Fruit fly (Drosophila melanogaster) whole organism, embryonic: ENCODE results near the gene CG33969.
A peak's percentile ranks its signal among the peaks of the same experiment; 100 is the strongest.

Source experiments
- Atf-2 ChIP-seq: fragments of 200-800 bp; sonication (Bioruptor generic); optimal IDR thresholded peaks from 2 replicates; lab custom pipeline; 2016; ENCODE audit warnings: missing biosample characterization, missing genetic modification characterization
- Atf3 ChIP-seq: fragments of 200-800 bp; sonication (Bioruptor generic); optimal IDR thresholded peaks from 3 replicates; lab custom pipeline; 2016; ENCODE audit warnings: missing biosample characterization, missing genetic modification characterization
- BEAF-32 ChIP-seq: fragments of 200-800 bp; sonication (Bioruptor generic); optimal IDR thresholded peaks from 3 replicates; lab custom pipeline; 2017; ENCODE audit warnings: missing biosample characterization, missing genetic modification characterization, mild to moderate bottlenecking, moderate library complexity, missing genetic modification reagents
- CG10209 ChIP-seq: fragments of 200-800 bp; sonication (Bioruptor generic); optimal IDR thresholded peaks from 3 replicates; lab custom pipeline; 2017; ENCODE audit warnings: missing biosample characterization, mild to moderate bottlenecking, missing genetic modification characterization, missing genetic modification reagents
- CG10431 ChIP-seq: fragments of 200-800 bp; sonication (Bioruptor generic); optimal IDR thresholded peaks from 3 replicates; lab custom pipeline; 2018; ENCODE audit warnings: missing biosample characterization, mild to moderate bottlenecking, missing genetic modification characterization
- CG10462 ChIP-seq: fragments of 200-800 bp; sonication (Bioruptor generic); optimal IDR thresholded peaks from 2 replicates; lab custom pipeline; 2016; ENCODE audit warnings: missing biosample characterization, missing genetic modification characterization
- CG11085 ChIP-seq: fragments of 200-800 bp; sonication (Bioruptor generic); IDR thresholded peaks from 2 replicates; pipeline ENCODE4 v1.3.6; 2022; ENCODE audit warnings: missing biosample characterization, missing genetic modification characterization
- CG12299 ChIP-seq: fragments of 200-800 bp; sonication (Bioruptor generic); optimal IDR thresholded peaks from 2 replicates; lab custom pipeline; 2018; ENCODE audit warnings: missing biosample characterization, mild to moderate bottlenecking, missing genetic modification characterization
- CG15479 ChIP-seq: fragments of 200-800 bp; sonication (Bioruptor generic); optimal IDR thresholded peaks from 3 replicates; lab custom pipeline; 2019; ENCODE audit warnings: missing biosample characterization, mild to moderate bottlenecking, missing genetic modification characterization, moderate library complexity
- CG15696 ChIP-seq: fragments of 200-800 bp; sonication (Bioruptor generic); optimal IDR thresholded peaks from 2 replicates; lab custom pipeline; 2019; ENCODE audit warnings: missing biosample characterization, mild to moderate bottlenecking, missing genetic modification characterization, moderate library complexity
- CG1602 ChIP-seq: fragments of 200-800 bp; sonication (Bioruptor generic); optimal IDR thresholded peaks from 3 replicates; lab custom pipeline; 2016; ENCODE audit warnings: missing biosample characterization, missing genetic modification characterization
- CG1647 ChIP-seq: fragments of 200-800 bp; sonication (Bioruptor generic); optimal IDR thresholded peaks from 3 replicates; lab custom pipeline; 2016; ENCODE audit warnings: missing biosample characterization, missing genetic modification characterization
- CG17359 ChIP-seq: fragments of 200-800 bp; sonication (Bioruptor generic); optimal IDR thresholded peaks from 3 replicates; lab custom pipeline; 2018; ENCODE audit warnings: missing biosample characterization, mild to moderate bottlenecking, missing genetic modification characterization, moderate library complexity
- CG17829 ChIP-seq: fragments of 200-800 bp; optimal IDR thresholded peaks from 2 replicates; lab custom pipeline; 2019; ENCODE audit warnings: missing biosample characterization, mild to moderate bottlenecking, missing genetic modification characterization, moderate library complexity
- CG3163 ChIP-seq: fragments of 200-800 bp; sonication (Bioruptor generic); optimal IDR thresholded peaks from 3 replicates; lab custom pipeline; 2016; ENCODE audit warnings: missing biosample characterization, missing genetic modification characterization
- CG34224 ChIP-seq: fragments of 200-800 bp; sonication (Bioruptor generic); IDR thresholded peaks from 3 replicates; pipeline ENCODE4 v1.3.6; 2022; ENCODE audit warnings: missing biosample characterization, missing genetic modification characterization; ENCODE audit not compliant: partially characterized antibody
- CG4854 ChIP-seq: fragments of 200-800 bp; sonication (Bioruptor generic); optimal IDR thresholded peaks from 2 replicates; lab custom pipeline; 2016; ENCODE audit warnings: missing biosample characterization, missing genetic modification characterization, inconsistent platforms
- CG6254 ChIP-seq: fragments of 200-800 bp; sonication (Bioruptor generic); optimal IDR thresholded peaks from 3 replicates; lab custom pipeline; 2017; ENCODE audit warnings: mild to moderate bottlenecking, missing biosample characterization, missing genetic modification reagents, missing genetic modification characterization
- CG6683 ChIP-seq: fragments of 200-800 bp; sonication (Bioruptor generic); optimal IDR thresholded peaks from 2 replicates; lab custom pipeline; 2017; ENCODE audit warnings: missing biosample characterization, mild to moderate bottlenecking, missing genetic modification characterization, missing genetic modification reagents
- CG7786 ChIP-seq: fragments of 200-800 bp; sonication (Bioruptor generic); optimal IDR thresholded peaks from 2 replicates; lab custom pipeline; 2016; ENCODE audit warnings: missing biosample characterization, missing genetic modification characterization
- Dp ChIP-seq: fragments of 200-800 bp; sonication (Bioruptor generic); optimal IDR thresholded peaks from 2 replicates; lab custom pipeline; 2018; ENCODE audit warnings: missing biosample characterization, mild to moderate bottlenecking, missing genetic modification characterization, moderate library complexity
- Drgx ChIP-seq: fragments of 200-800 bp; sonication (Bioruptor generic); IDR thresholded peaks from 2 replicates; pipeline ENCODE4 v1.3.6; 2022; ENCODE audit warnings: missing biosample characterization, missing genetic modification characterization
- ERR ChIP-seq: fragments of 200-800 bp; sonication (Bioruptor generic); optimal IDR thresholded peaks from 2 replicates; lab custom pipeline; 2016; ENCODE audit warnings: missing biosample characterization, missing genetic modification characterization
- Ets97D ChIP-seq: fragments of 200-800 bp; sonication (Bioruptor generic); optimal IDR thresholded peaks from 3 replicates; lab custom pipeline; 2016; ENCODE audit warnings: missing biosample characterization, missing genetic modification characterization
- Fer1 ChIP-seq: fragments of 200-800 bp; sonication (Bioruptor generic); optimal IDR thresholded peaks from 2 replicates; lab custom pipeline; 2017; ENCODE audit warnings: missing biosample characterization, mild to moderate bottlenecking, missing genetic modification characterization
- HLH4C ChIP-seq: fragments of 200-800 bp; sonication (Bioruptor generic); IDR thresholded peaks from 3 replicates; pipeline ENCODE4 v1.3.6; 2022; ENCODE audit warnings: missing biosample characterization, missing genetic modification characterization; ENCODE audit not compliant: partially characterized antibody
- HmgZ ChIP-seq: fragments of 200-800 bp; sonication (Bioruptor generic); optimal IDR thresholded peaks from 2 replicates; lab custom pipeline; 2018; ENCODE audit warnings: missing biosample characterization, mild to moderate bottlenecking, missing genetic modification characterization
- MBD-R2 ChIP-seq: fragments of 200-800 bp; sonication (Bioruptor generic); IDR thresholded peaks from 2 replicates; pipeline ENCODE4 v1.3.6; 2022; ENCODE audit warnings: missing biosample characterization, missing genetic modification characterization
- Mad ChIP-seq: fragments of 200-800 bp; sonication (Bioruptor generic); optimal IDR thresholded peaks from 2 replicates; lab custom pipeline; 2016; ENCODE audit warnings: missing biosample characterization, missing genetic modification characterization
- Max ChIP-seq: fragments of 200-800 bp; sonication (Bioruptor generic); optimal IDR thresholded peaks from 2 replicates; lab custom pipeline; 2016; ENCODE audit warnings: missing biosample characterization, mild to moderate bottlenecking, missing genetic modification characterization
- Poxn ChIP-seq: fragments of 200-800 bp; sonication (Bioruptor generic); IDR thresholded peaks from 2 replicates; pipeline ENCODE4 v1.3.6; 2022; ENCODE audit warnings: missing biosample characterization, missing genetic modification characterization
- Sox102F ChIP-seq: fragments of 200-800 bp; sonication (Bioruptor generic); optimal IDR thresholded peaks from 2 replicates; lab custom pipeline; 2018; ENCODE audit warnings: missing biosample characterization, mild to moderate bottlenecking, missing genetic modification characterization, moderate library complexity
- bsh ChIP-seq, 2 experiments: fragments of 200-800 bp; sonication (Bioruptor generic); optimal IDR thresholded peaks; 2 replicates each; lab custom pipeline; 2017 to 2018; ENCODE audit warnings: mild to moderate bottlenecking in 2 of 2, missing biosample characterization in 2 of 2, missing genetic modification characterization in 2 of 2, moderate library complexity in 1 of 2
- chif ChIP-seq, 2 experiments: fragments of 200-800 bp; sonication (Bioruptor generic); optimal IDR thresholded peaks; 3 replicates each; lab custom pipeline; 2016; ENCODE audit warnings: missing biosample characterization in 2 of 2, missing genetic modification characterization in 2 of 2
- ci ChIP-seq: fragments of 200-800 bp; sonication (Bioruptor generic); IDR thresholded peaks from 3 replicates; pipeline ENCODE4 v1.3.6; 2022; ENCODE audit warnings: missing biosample characterization, missing genetic modification characterization
- crp ChIP-seq, 2 experiments: fragments of 200-800 bp; sonication (Bioruptor generic); optimal IDR thresholded peaks; 2 replicates in 1 of 2; 3 replicates in 1 of 2; lab custom pipeline; 2017; ENCODE audit warnings: missing biosample characterization in 2 of 2, missing genetic modification characterization in 2 of 2, mild to moderate bottlenecking in 1 of 2, moderate library complexity in 1 of 2
- fru ChIP-seq: fragments of >200 bp; optimal IDR thresholded peaks from 2 replicates; lab custom pipeline; 2017
- ftz-f1 ChIP-seq: fragments of 200-800 bp; sonication (Bioruptor generic); optimal IDR thresholded peaks from 2 replicates; lab custom pipeline; 2016; ENCODE audit warnings: missing biosample characterization, missing genetic modification characterization
- hth ChIP-seq: fragments of >200 bp; optimal IDR thresholded peaks from 2 replicates; lab custom pipeline; 2017; ENCODE audit warnings: inconsistent platforms
- jigr1 ChIP-seq: fragments of 200-800 bp; sonication (Bioruptor generic); IDR thresholded peaks from 3 replicates; pipeline ENCODE4 v1.3.6; 2022; ENCODE audit warnings: missing biosample characterization, missing genetic modification characterization
- kni ChIP-seq: fragments of 200-800 bp; sonication (Bioruptor generic); optimal IDR thresholded peaks from 3 replicates; lab custom pipeline; 2017; ENCODE audit warnings: mild to moderate bottlenecking, missing biosample characterization, missing genetic modification reagents, missing genetic modification characterization
- nerfin-1 ChIP-seq: fragments of 200-800 bp; sonication (Bioruptor generic); optimal IDR thresholded peaks from 3 replicates; lab custom pipeline; 2019; ENCODE audit warnings: missing biosample characterization, mild to moderate bottlenecking, missing genetic modification characterization, moderate library complexity
- prd ChIP-seq, 3 experiments: fragments of >200 bp in 2 of 3; fragments of 200-800 bp in 1 of 3; sonication (Bioruptor generic) in 1 of 3; optimal IDR thresholded peaks in 2 of 3; IDR thresholded peaks in 1 of 3; 2 replicates in 2 of 3; 3 replicates in 1 of 3; pipeline versions ENCODE4 v1.3.6 to Lab custom; 2017 to 2022; ENCODE audit warnings: missing biosample characterization in 1 of 3, missing genetic modification characterization in 1 of 3
- repo ChIP-seq: fragments of 200-800 bp; sonication (Bioruptor generic); optimal IDR thresholded peaks from 2 replicates; lab custom pipeline; 2016; ENCODE audit warnings: missing biosample characterization, missing genetic modification characterization
- rib ChIP-seq: fragments of 200-800 bp; sonication (Bioruptor generic); IDR thresholded peaks from 2 replicates; pipeline ENCODE4 v1.3.6; 2022; ENCODE audit warnings: missing biosample characterization, missing genetic modification characterization
- tio ChIP-seq: fragments of 200-800 bp; sonication (Bioruptor generic); optimal IDR thresholded peaks from 2 replicates; lab custom pipeline; 2017; ENCODE audit warnings: missing biosample characterization, missing genetic modification characterization, inconsistent platforms
- trem ChIP-seq: fragments of 200-800 bp; optimal IDR thresholded peaks from 3 replicates; lab custom pipeline; 2019; ENCODE audit warnings: missing biosample characterization, mild to moderate bottlenecking, missing genetic modification characterization, moderate library complexity
- vfl ChIP-seq: fragments of 200-800 bp; sonication (Bioruptor generic); optimal IDR thresholded peaks from 2 replicates; lab custom pipeline; 2016; ENCODE audit warnings: missing biosample characterization, missing genetic modification characterization

The CG33969 gene

DNA sequence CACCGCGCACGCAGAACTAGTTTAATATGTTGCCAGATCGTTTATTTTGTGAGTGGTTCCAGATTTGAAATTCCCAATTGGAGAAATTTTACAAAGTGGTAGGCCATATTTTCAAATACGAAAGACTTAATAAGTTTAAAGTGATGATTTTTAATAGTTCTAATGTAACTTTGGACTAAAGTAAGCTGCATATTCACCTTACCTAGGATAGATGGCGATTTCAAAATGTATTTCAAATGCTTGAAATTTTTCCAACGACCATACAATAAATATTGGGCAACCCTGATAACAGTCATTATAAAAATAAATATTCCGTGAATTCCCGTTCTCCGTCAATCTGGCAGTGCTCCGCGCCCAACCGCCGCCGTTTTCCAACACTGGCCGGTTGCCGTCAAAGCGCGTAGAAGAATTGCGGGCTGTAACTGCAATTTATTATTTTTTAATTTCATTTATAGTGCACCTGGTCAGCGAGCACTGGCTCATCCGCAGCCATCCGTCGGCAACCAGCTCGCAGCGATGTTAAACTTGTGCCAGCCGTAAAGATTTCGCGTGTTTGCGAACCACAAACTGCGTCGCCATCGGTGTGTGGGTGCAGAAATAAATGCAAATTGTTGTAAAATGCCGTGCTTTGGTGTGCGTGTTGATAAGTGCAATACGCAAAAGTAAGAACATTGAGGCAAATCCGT lies 17.3 kb downstream of the CG33969 start, which contains the start of the genes Ide and RhoBTB (continued):
- no peak for TF ChIP-seq CG34224 (GFP tag; lab: Robert Waterston, UW)
- TF ChIP-seq tio (GFP tag; lab: Kevin White, UChicago): no peak
- TF ChIP-seq HmgZ: peak; percentile 72
- peak; percentile 27 for TF ChIP-seq CG12299 (tag; lab: Kevin White, UChicago)
- TF ChIP-seq Atf3 (GFP tag; lab: Kevin White, UChicago): peak; percentile 77
- peak; percentile 79 for TF ChIP-seq CG10209 (GFP tag; lab: Kevin White, UChicago)
- TF ChIP-seq Mad (GFP tag; lab: Kevin White, UChicago): peak; percentile 77
- peak; percentile 72 for TF ChIP-seq CG15696 (tag; lab: Kevin White, UChicago)
- peak; percentile 84 for TF ChIP-seq CG11085 (GFP tag; lab: Robert Waterston, UW)
- TF ChIP-seq CG1647: peak; percentile 76
- TF ChIP-seq CG17829: peak; percentile 79
- TF ChIP-seq Ets97D (GFP tag; lab: Kevin White, UChicago): peak; percentile 87
- TF ChIP-seq CG3163 (GFP tag; lab: Kevin White, UChicago): peak; percentile 77
- TF ChIP-seq bsh (GFP tag; optimal IDR thresholded peaks at IDR 0.05; lab: Kevin White, UChicago): peak in 1 of 2 experiments; percentile 64
- TF ChIP-seq hth (lab: Kevin White, UChicago): no peak
- TF ChIP-seq CG6683 (GFP tag; lab: Kevin White, UChicago): peak; percentile 6
- TF ChIP-seq CG6254: no peak
- peak; percentile 98 for TF ChIP-seq trem (tag; lab: Kevin White, UChicago)
- peak; percentile 60 for TF ChIP-seq Fer1
- peak; percentile 63 for TF ChIP-seq CG10462 (GFP tag; lab: Kevin White, UChicago)
- TF ChIP-seq CG17359 (tag; lab: Kevin White, UChicago): peak; percentile 71
- no peak for TF ChIP-seq fru (lab: Kevin White, UChicago)
- TF ChIP-seq repo (GFP tag; lab: Kevin White, UChicago): peak; percentile 64
- peak; percentile 51 for TF ChIP-seq MBD-R2
- TF ChIP-seq Poxn: peak; percentile 10; the same call in 1 of the 2 replicates
- peak; percentile 50; the same call in 1 of the 2 replicates for TF ChIP-seq Drgx
- TF ChIP-seq ftz-f1 (GFP tag; lab: Kevin White, UChicago): peak; percentile 28
- peak; percentile 78 for TF ChIP-seq CG1602 (GFP tag; lab: Kevin White, UChicago)
- TF ChIP-seq BEAF-32: peak; percentile 58
- TF ChIP-seq prd (optimal IDR thresholded peaks at IDR 0.05; lab: Kevin White, UChicago): no peak
- TF ChIP-seq prd (GFP tag; IDR thresholded peaks at IDR 0.05; lab: Robert Waterston, UW): peak; percentile 82
- peak; percentile 73 for TF ChIP-seq Dp (GFP tag; lab: Kevin White, UChicago)
- peak; percentile 81 for TF ChIP-seq vfl (GFP tag; lab: Kevin White, UChicago)
- peak; percentile 73 for TF ChIP-seq Sox102F (GFP tag; lab: Kevin White, UChicago)
- TF ChIP-seq chif (GFP tag; optimal IDR thresholded peaks at IDR 0.05; lab: Kevin White, UChicago): peak; percentile 77 to 79
- peak; percentile 15; the same call in 1 of the 3 replicates for TF ChIP-seq jigr1 (GFP tag; lab: Robert Waterston, UW)
- peak; percentile 27; the same call in 1 of the 3 replicates for TF ChIP-seq ci
- TF ChIP-seq kni: peak; percentile 68
- TF ChIP-seq CG10431: peak; percentile 36
- TF ChIP-seq CG4854: peak; percentile 55
- TF ChIP-seq crp (GFP tag; optimal IDR thresholded peaks at IDR 0.05; lab: Kevin White, UChicago): peak; percentile 67 to 91
- TF ChIP-seq ERR (GFP tag; lab: Kevin White, UChicago): peak; percentile 64
- peak; percentile 54 for TF ChIP-seq nerfin-1 (tag; lab: Kevin White, UChicago)
- TF ChIP-seq HLH4C (GFP tag; lab: Robert Waterston, UW): no peak
- TF ChIP-seq CG15479: peak; percentile 64
- peak; percentile 85 for TF ChIP-seq Atf-2 (GFP tag; lab: Kevin White, UChicago)
- TF ChIP-seq CG7786 (GFP tag; lab: Kevin White, UChicago): peak; percentile 90
- peak; percentile 79 for TF ChIP-seq Max (GFP tag; lab: Kevin White, UChicago)
- TF ChIP-seq rib (GFP tag; lab: Robert Waterston, UW): peak; percentile 32; the same call in 1 of the 2 replicates
